Worm (Caenorhabditis elegans): Measurements from ENCODE around the gene C28D4.10.
A peak's percentile ranks its signal among the peaks of the same experiment; 100 is the strongest.

Gene C28D4.10

ce11 chrIV:9737204-9737790 is 997 bp upstream of the C28D4.10 start, which contains the start of gene cka-1 (continued):
- TF ChIP-seq ZK546.5 (tag; optimal IDR thresholded peaks at IDR 0.05) (no peak), nhr-6 (tag; optimal IDR thresholded peaks at IDR 0.05) (no peak), T20F7.1 (GFP tag; optimal IDR thresholded peaks at IDR 0.05) (no peak), mdl-1 (tag; optimal IDR thresholded peaks at IDR 0.05) (peak in 1 of 2 experiments; percentile 59), daf-19 (GFP tag; conservative IDR thresholded peaks at IDR 0.05) (no peak), dmd-6 (GFP tag; IDR thresholded peaks at IDR 0.05) (peak; percentile 61; the same call in 1 of the 2 replicates), dve-1 (tag; optimal IDR thresholded peaks at IDR 0.05; ENCODE audit: insufficient read depth) (peak; percentile 44), F10B5.3 (tag; optimal IDR thresholded peaks at IDR 0.05) (no peak), spr-3 (GFP tag; optimal IDR thresholded peaks at IDR 0.05) (no peak), D1046.2 (GFP tag; IDR thresholded peaks at IDR 0.05) (no peak), lin-39 (tag; optimal IDR thresholded peaks at IDR 0.05) (no peak)

ce11 chrIV:9739001-9739400 is 707 bp downstream of the C28D4.10 start:
- TF ChIP-seq lin-1 (GFP tag; IDR thresholded peaks at IDR 0.05): no peak
- no peak for TF ChIP-seq nhr-102 (tag; optimal IDR thresholded peaks at IDR 0.05)
- TF ChIP-seq unc-130 (GFP tag; optimal IDR thresholded peaks at IDR 0.05): peak; percentile 64
- peak; percentile 28 for TF ChIP-seq F49E8.2 (tag; optimal IDR thresholded peaks at IDR 0.05; ENCODE audit: borderline replicate concordance)
- TF ChIP-seq lin-38 (GFP tag; IDR thresholded peaks at IDR 0.05): peak; percentile 61
- peak; percentile 65; the same call in 1 of the 2 replicates for TF ChIP-seq snpc-1.2 (GFP tag; IDR thresholded peaks at IDR 0.05)
- no peak for TF ChIP-seq zip-2 (tag; optimal IDR thresholded peaks at IDR 0.05)

- peak; percentile 44 for TF ChIP-seq unc-130 (GFP tag; optimal IDR thresholded peaks at IDR 0.05)
Measured at ce11 chrIV:9740851-9741549, 2.7 kb downstream of the C28D4.10 start, which contains the start of gene gln-6. gln-6 (minus strand) TSS chrIV:9740901.

DNA sequence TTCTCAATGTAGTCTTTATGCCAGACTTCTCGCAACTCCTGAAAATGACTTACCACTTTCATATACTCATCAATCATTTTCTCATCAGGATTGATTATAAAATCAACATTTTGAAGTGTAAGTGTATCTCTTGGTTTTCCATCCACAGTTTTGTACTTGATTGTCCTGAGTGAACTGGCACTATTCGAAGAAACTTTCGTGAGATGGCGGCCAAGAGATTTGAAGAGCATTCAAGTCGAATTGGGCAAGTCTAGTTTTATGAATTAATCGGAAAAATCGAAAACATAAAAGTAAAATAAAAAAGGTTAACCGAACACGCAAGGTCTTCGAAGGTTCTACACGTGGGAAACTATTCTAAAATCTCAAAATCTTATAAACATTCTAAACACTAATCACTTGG is 4.6 kb downstream of the C28D4.10 start, which contains the start of gene C28D4.7:
C28D4.7 (minus strand) TSS at position 265 of the 400 bp plus-strand sequence.
- TF ChIP-seq pha-4 (GFP tag; IDR thresholded peaks at IDR 0.05) (no peak), pha-4 (tag; optimal IDR thresholded peaks at IDR 0.05) (no peak), F37D6.2 (tag; optimal IDR thresholded peaks at IDR 0.05) (no peak), nhr-102 (tag; optimal IDR thresholded peaks at IDR 0.05) (no peak), aha-1 (tag) (peak; percentile 96), ces-1 (GFP tag; optimal IDR thresholded peaks at IDR 0.05) (no peak), ztf-7 (tag; optimal IDR thresholded peaks at IDR 0.05) (no peak), R02D3.7 (tag; optimal IDR thresholded peaks at IDR 0.05) (no peak), rbr-2 (tag; optimal IDR thresholded peaks at IDR 0.05) (no peak)

- TF ChIP-seq aly-2 (tag; optimal IDR thresholded peaks at IDR 0.05) (no peak), lin-39 (tag; optimal IDR thresholded peaks at IDR 0.05) (no peak), T20F7.1 (GFP tag; optimal IDR thresholded peaks at IDR 0.05) (no peak), T26A8.4 (GFP tag; IDR thresholded peaks at IDR 0.05) (no peak), attf-4 (tag; optimal IDR thresholded peaks at IDR 0.05) (no peak), mep-1 (tag; optimal IDR thresholded peaks at IDR 0.05) (no peak), dmd-8 (GFP tag; IDR thresholded peaks at IDR 0.05) (no peak)
Measured at ce11 chrIV:9744905-9745304, 6.6 kb downstream of the C28D4.10 start, which contains the start of gene C28D4.4. C28D4.4 (minus strand) TSS chrIV:9745005.

- TF ChIP-seq php-3 (GFP tag; IDR thresholded peaks at IDR 0.05): no peak
- TF ChIP-seq hlh-11 (tag; optimal IDR thresholded peaks at IDR 0.05): no peak
- no peak for TF ChIP-seq F49E8.2 (tag; optimal IDR thresholded peaks at IDR 0.05; ENCODE audit: borderline replicate concordance)
- no peak for TF ChIP-seq Y5F2A.4 (GFP tag; optimal IDR thresholded peaks at IDR 0.05)
- no peak for TF ChIP-seq aly-2 (tag; optimal IDR thresholded peaks at IDR 0.05)
- TF ChIP-seq ces-1 (GFP tag; optimal IDR thresholded peaks at IDR 0.05): no peak
Measured at ce11 chrIV:9746762-9747161, 8.5 kb downstream of the C28D4.10 start, which contains the start of gene C28D4.5. C28D4.5 (minus strand) TSS chrIV:9746862.

Data from whole organism, L4 larva.